Worm (Caenorhabditis elegans) whole organism, young adult: ENCODE measurements around the gene Y105C5A.24.

ENCODE experiments used
- B0261.1 ChIP-seq: sonication (generic microtip); optimal IDR thresholded peaks from 2 replicates; lab custom pipeline; 2016; ENCODE audit warnings: mild to moderate bottlenecking, missing genetic modification characterization, moderate library complexity, missing compliant biosample characterization
- C17E4.6 ChIP-seq: fragments of 200-800 bp; sonication (Bioruptor generic); IDR thresholded peaks from 2 replicates; pipeline ENCODE4 v1.3.6; 2022; ENCODE audit warnings: missing genetic modification reagents, missing genetic modification characterization, missing compliant biosample characterization
- D2030.7 ChIP-seq: fragments of 200-800 bp; sonication (Bioruptor generic); IDR thresholded peaks from 2 replicates; pipeline ENCODE4 v1.3.6; 2022; ENCODE audit warnings: missing genetic modification reagents, missing genetic modification characterization, missing compliant biosample characterization
- F37B4.10 ChIP-seq: fragments of 200-800 bp; sonication (Bioruptor generic); IDR thresholded peaks from 2 replicates; pipeline ENCODE4 v1.3.6; 2022; ENCODE audit warnings: missing genetic modification characterization, missing compliant biosample characterization
- F39B2.1 ChIP-seq: fragments of 200-800 bp; sonication (Bioruptor generic); IDR thresholded peaks from 2 replicates; pipeline ENCODE4 v1.3.6; 2022; ENCODE audit warnings: missing genetic modification reagents, missing genetic modification characterization, missing compliant biosample characterization
- F52B5.7 ChIP-seq: sonication (generic microtip); optimal IDR thresholded peaks from 2 replicates; lab custom pipeline; 2016; ENCODE audit warnings: mild to moderate bottlenecking, missing genetic modification characterization, missing compliant biosample characterization
- Y56A3A.18 ChIP-seq: fragments of 200-800 bp; sonication (Bioruptor generic); IDR thresholded peaks from 2 replicates; pipeline ENCODE4 v1.3.6; 2022; ENCODE audit warnings: missing genetic modification reagents, missing genetic modification characterization, missing compliant biosample characterization
- Y79H2A.3 ChIP-seq: fragments of 200-800 bp; sonication (Bioruptor generic); conservative IDR thresholded peaks from 2 replicates; pipeline ENCODE4 v1.3.6; 2022; ENCODE audit warnings: missing genetic modification reagents, missing genetic modification characterization, missing compliant biosample characterization
- akir-1 ChIP-seq: fragments of 200-800 bp; sonication (Bioruptor generic); optimal IDR thresholded peaks from 2 replicates; lab custom pipeline; 2018; ENCODE audit warnings: mild to moderate bottlenecking, missing genetic modification characterization, moderate library complexity, missing compliant biosample characterization
- aptf-2 ChIP-seq: fragments of 200-800 bp; sonication (Bioruptor generic); conservative IDR thresholded peaks from 2 replicates; pipeline ENCODE4 v1.3.6; 2022; ENCODE audit warnings: missing genetic modification reagents, missing genetic modification characterization, missing compliant biosample characterization
- aptf-3 ChIP-seq: fragments of 200-800 bp; sonication (Bioruptor generic); IDR thresholded peaks from 2 replicates; pipeline ENCODE4 v1.3.6; 2022; ENCODE audit warnings: missing genetic modification characterization, missing compliant biosample characterization
- atf-7 ChIP-seq: sonication (generic microtip); optimal IDR thresholded peaks from 2 replicates; lab custom pipeline; 2017; ENCODE audit warnings: mild to moderate bottlenecking, missing genetic modification characterization, missing compliant biosample characterization
- attf-5 ChIP-seq: fragments of 200-800 bp; sonication (Bioruptor generic); optimal IDR thresholded peaks from 2 replicates; lab custom pipeline; 2018; ENCODE audit warnings: mild to moderate bottlenecking, missing genetic modification characterization, missing compliant biosample characterization
- attf-6 ChIP-seq: fragments of 200-800 bp; sonication (Bioruptor generic); IDR thresholded peaks from 2 replicates; pipeline ENCODE4 v1.3.6; 2022; ENCODE audit warnings: missing genetic modification reagents, missing genetic modification characterization, missing compliant biosample characterization
- ccch-3 ChIP-seq: fragments of 200-800 bp; sonication (Bioruptor generic); optimal IDR thresholded peaks from 2 replicates; lab custom pipeline; 2018; ENCODE audit warnings: mild to moderate bottlenecking, missing genetic modification characterization, missing compliant biosample characterization
- ceh-27 ChIP-seq: fragments of 200-800 bp; sonication (Bioruptor generic); optimal IDR thresholded peaks from 2 replicates; lab custom pipeline; 2018; ENCODE audit warnings: mild to moderate bottlenecking, missing genetic modification characterization, moderate library complexity, missing compliant biosample characterization
- ceh-58 ChIP-seq: fragments of 200-800 bp; sonication (Bioruptor generic); IDR thresholded peaks from 2 replicates; pipeline ENCODE4 v1.3.6; 2022; ENCODE audit warnings: missing genetic modification characterization, missing compliant biosample characterization
- ceh-91 ChIP-seq: fragments of 200-800 bp; sonication (Bioruptor generic); IDR thresholded peaks from 2 replicates; pipeline ENCODE4 v1.3.6; 2022; ENCODE audit warnings: missing genetic modification reagents, missing genetic modification characterization, missing compliant biosample characterization
- chd-7 ChIP-seq: sonication (generic microtip); optimal IDR thresholded peaks from 2 replicates; lab custom pipeline; 2016; ENCODE audit warnings: mild to moderate bottlenecking, missing genetic modification characterization, moderate library complexity, missing compliant biosample characterization
- die-1 ChIP-seq: sonication (generic microtip); optimal IDR thresholded peaks from 2 replicates; lab custom pipeline; 2016; ENCODE audit warnings: missing genotype, mild to moderate bottlenecking, missing genetic modification characterization, missing compliant biosample characterization
- dpff-1 ChIP-seq: sonication (generic microtip); optimal IDR thresholded peaks from 2 replicates; lab custom pipeline; 2017; ENCODE audit warnings: mild to moderate bottlenecking, missing genetic modification characterization, missing compliant biosample characterization
- egl-18 ChIP-seq: fragments of 200-800 bp; sonication (Bioruptor generic); IDR thresholded peaks from 2 replicates; pipeline ENCODE4 v1.3.6; 2022; ENCODE audit warnings: missing genetic modification reagents, missing genetic modification characterization, missing compliant biosample characterization
- him-1 ChIP-seq: sonication (generic microtip); optimal IDR thresholded peaks from 2 replicates; lab custom pipeline; 2016; ENCODE audit warnings: missing genotype, missing genetic modification reagents, missing genetic modification characterization, missing compliant biosample characterization
- hlh-26 ChIP-seq: fragments of 200-800 bp; sonication (Bioruptor generic); conservative IDR thresholded peaks from 2 replicates; pipeline ENCODE4 v1.3.6; 2022; ENCODE audit warnings: missing genetic modification reagents, missing genetic modification characterization, missing compliant biosample characterization
- hmg-20 ChIP-seq: fragments of 200-800 bp; sonication (Bioruptor generic); IDR thresholded peaks from 2 replicates; pipeline ENCODE4 v1.3.6; 2022; ENCODE audit warnings: missing genetic modification reagents, missing genetic modification characterization, missing compliant biosample characterization
- hrde-1 ChIP-seq: sonication (generic microtip); optimal IDR thresholded peaks from 2 replicates; lab custom pipeline; 2016; ENCODE audit warnings: missing genetic modification characterization, mild to moderate bottlenecking, missing compliant biosample characterization, moderate library complexity, missing genotype, missing genetic modification reagents, borderline replicate concordance
- lag-1 ChIP-seq: fragments of 200-800 bp; sonication (Bioruptor generic); IDR thresholded peaks from 2 replicates; pipeline ENCODE4 v1.3.6; 2022; ENCODE audit warnings: missing genetic modification reagents, missing genetic modification characterization, missing compliant biosample characterization
- lin-26 ChIP-seq: fragments of 200-800 bp; sonication (Bioruptor generic); IDR thresholded peaks from 2 replicates; pipeline ENCODE4 v1.3.6; 2022; ENCODE audit warnings: missing genetic modification reagents, missing genetic modification characterization, missing compliant biosample characterization
- lin-35 ChIP-seq, 3 experiments: fragments of 150-350 bp in 2 of 3; sonication (generic microtip) in 1 of 3; optimal IDR thresholded peaks; 2 replicates each; lab custom pipeline; 2014 to 2018; ENCODE audit warnings: missing biosample characterization in 3 of 3, missing genetic modification characterization in 3 of 3, missing genetic modification reagents in 3 of 3
- lin-40 ChIP-seq: sonication (generic microtip); optimal IDR thresholded peaks from 2 replicates; lab custom pipeline; 2016; ENCODE audit warnings: missing genetic modification characterization, mild to moderate bottlenecking, missing compliant biosample characterization, missing genotype, missing genetic modification reagents
- lsl-1 ChIP-seq: fragments of 200-800 bp; sonication (Bioruptor generic); optimal IDR thresholded peaks from 2 replicates; lab custom pipeline; 2018; ENCODE audit warnings: mild to moderate bottlenecking, missing genetic modification characterization, moderate library complexity, missing compliant biosample characterization
- lsy-27 ChIP-seq: sonication (generic microtip); optimal IDR thresholded peaks from 2 replicates; lab custom pipeline; 2017; ENCODE audit warnings: missing genetic modification characterization, mild to moderate bottlenecking, missing compliant biosample characterization, antibody characterized with exemption, missing genotype, borderline replicate concordance; ENCODE audit not compliant: insufficient read depth
- madf-3 ChIP-seq: fragments of 200-800 bp; sonication (Bioruptor generic); IDR thresholded peaks from 2 replicates; pipeline ENCODE4 v1.3.6; 2022; ENCODE audit warnings: missing genetic modification reagents, missing genetic modification characterization, missing compliant biosample characterization
- madf-8 ChIP-seq: fragments of 200-800 bp; sonication (Bioruptor generic); conservative IDR thresholded peaks from 2 replicates; pipeline ENCODE4 v1.3.6; 2022; ENCODE audit warnings: missing genetic modification reagents, missing genetic modification characterization, missing compliant biosample characterization
- mcd-1 ChIP-seq: fragments of 200-800 bp; sonication (Bioruptor generic); IDR thresholded peaks from 2 replicates; pipeline ENCODE4 v1.3.6; 2022; ENCODE audit warnings: missing genetic modification reagents, missing genetic modification characterization, missing compliant biosample characterization
- mel-28 ChIP-seq: sonication (generic microtip); optimal IDR thresholded peaks from 2 replicates; lab custom pipeline; 2016; ENCODE audit warnings: borderline replicate concordance, mild to moderate bottlenecking, missing genetic modification characterization, missing compliant biosample characterization
- nhr-90 ChIP-seq: sonication (generic microtip); optimal IDR thresholded peaks from 2 replicates; lab custom pipeline; 2016; ENCODE audit warnings: missing genotype, mild to moderate bottlenecking, missing genetic modification characterization, missing compliant biosample characterization
- pha-4 ChIP-seq: fragments of 150-350 bp; sonication (generic microtip); optimal IDR thresholded peaks from 2 replicates; lab custom pipeline; 2014; ENCODE audit warnings: missing biosample characterization, missing genetic modification reagents, missing genetic modification characterization
- sdz-38 ChIP-seq: sonication (generic microtip); optimal IDR thresholded peaks from 2 replicates; lab custom pipeline; 2016; ENCODE audit warnings: missing genotype, missing genetic modification characterization, missing compliant biosample characterization
- sptf-2 ChIP-seq: fragments of 200-800 bp; sonication (Bioruptor generic); optimal IDR thresholded peaks from 2 replicates; lab custom pipeline; 2018; ENCODE audit warnings: mild to moderate bottlenecking, missing genetic modification characterization, missing compliant biosample characterization
- zfh-2 ChIP-seq: fragments of 200-800 bp; sonication (Bioruptor generic); conservative IDR thresholded peaks from 2 replicates; pipeline ENCODE4 v1.3.6; 2022; ENCODE audit warnings: missing genetic modification reagents, missing genetic modification characterization, missing compliant biosample characterization
- ztf-22 ChIP-seq: fragments of 200-800 bp; sonication (Bioruptor generic); optimal IDR thresholded peaks from 2 replicates; lab custom pipeline; 2018; ENCODE audit warnings: mild to moderate bottlenecking, missing genetic modification characterization, moderate library complexity, missing compliant biosample characterization
- ztf-26 ChIP-seq: sonication (generic microtip); optimal IDR thresholded peaks from 2 replicates; lab custom pipeline; 2017; ENCODE audit warnings: missing genetic modification characterization, missing compliant biosample characterization

Gene Y105C5A.24

DNA sequence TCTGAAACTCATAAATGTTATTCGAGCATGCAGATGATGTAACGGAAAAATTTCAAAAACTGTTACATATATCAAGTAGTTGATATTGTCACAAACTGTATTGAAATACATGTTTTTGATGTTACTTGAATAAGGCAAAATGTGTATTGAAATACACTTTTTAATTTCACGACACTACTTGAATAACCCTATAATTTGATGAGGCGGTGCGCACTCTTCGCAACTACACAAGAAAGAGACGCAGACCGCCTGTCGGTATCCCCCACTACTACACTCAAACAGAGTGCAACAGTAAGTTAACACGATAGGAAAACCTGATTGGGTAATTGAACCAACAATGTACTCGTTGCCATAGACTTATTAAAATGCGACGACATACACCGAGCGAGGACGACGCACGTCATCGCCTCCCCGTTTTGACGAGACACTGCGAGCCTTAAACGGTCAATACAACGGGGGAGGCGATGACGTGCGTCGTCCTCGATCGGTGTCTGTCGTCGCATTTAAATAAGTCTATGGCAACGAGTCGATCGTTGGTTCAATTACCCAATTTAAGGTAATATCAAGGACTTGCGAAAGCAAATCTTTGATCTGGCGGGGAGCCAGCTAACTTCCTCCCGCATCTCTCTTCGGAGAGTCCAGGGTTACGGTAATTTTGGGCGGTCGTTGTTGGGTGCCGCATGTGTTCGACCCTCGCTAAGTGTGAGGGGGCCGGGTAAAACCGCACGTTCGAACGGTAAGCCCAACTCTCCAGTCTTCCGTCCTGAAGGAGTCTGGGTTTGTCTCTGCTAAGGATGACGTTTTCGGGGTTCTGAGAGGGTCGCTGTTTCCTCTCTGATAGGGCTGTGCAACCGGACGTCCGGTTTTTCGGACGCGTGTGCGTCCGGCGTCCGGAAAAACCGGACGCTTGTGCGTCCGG is 3.5 kb downstream of the Y105C5A.24 start (continued):
- TF ChIP-seq egl-18, result 0 out of 2 replicates have a peak, but pooled peaks have one; percentile 40
- TF ChIP-seq ceh-58 (GFP tag; lab: Robert Waterston, UW), result no peak
- no peak for TF ChIP-seq lsy-27 (tag; lab: Kevin White, UChicago)
- no peak for TF ChIP-seq lin-35 (GFP tag; optimal IDR thresholded peaks at IDR 0.05; lab: Kevin White, UChicago)
- no peak for TF ChIP-seq pha-4 (tag; lab: Kevin White, UChicago)
- 0 out of 2 replicates have a peak, but pooled peaks have one; percentile 6 for TF ChIP-seq aptf-2 (GFP tag; lab: Robert Waterston, UW)
- TF ChIP-seq D2030.7 (GFP tag; lab: Robert Waterston, UW), result no peak; the same call in 1 of the 2 replicates

- TF ChIP-seq mel-28 (tag; lab: Kevin White, UChicago), result no peak
- TF ChIP-seq sptf-2 (GFP tag; lab: Kevin White, UChicago), result no peak
- no peak for TF ChIP-seq nhr-90 (tag; lab: Kevin White, UChicago)
- no peak for TF ChIP-seq akir-1 (GFP tag; lab: Kevin White, UChicago)
- peak; percentile 92 for TF ChIP-seq attf-6
- no peak for TF ChIP-seq ztf-22 (GFP tag; lab: Kevin White, UChicago)
- no peak for TF ChIP-seq lsy-27 (tag; lab: Kevin White, UChicago)
- no peak for TF ChIP-seq lin-35 (GFP tag; optimal IDR thresholded peaks at IDR 0.05; lab: Kevin White, UChicago)
- TF ChIP-seq mcd-1 (GFP tag; lab: Robert Waterston, UW), result no peak; the same call in 1 of the 2 replicates
- TF ChIP-seq Y79H2A.3, result 0 out of 2 replicates have a peak, but pooled peaks have one; percentile 16
- TF ChIP-seq Y56A3A.18, result no peak
- 0 out of 2 replicates have a peak, but pooled peaks have one; percentile 86 for TF ChIP-seq F37B4.10 (GFP tag; lab: Robert Waterston, UW)
- TF ChIP-seq hrde-1, result no peak
- no peak for TF ChIP-seq sdz-38 (tag; lab: Kevin White, UChicago)
- TF ChIP-seq F52B5.7 (tag; lab: Kevin White, UChicago), result no peak
- no peak for TF ChIP-seq atf-7 (tag; lab: Kevin White, UChicago)
- TF ChIP-seq aptf-3 (GFP tag; lab: Robert Waterston, UW), result peak; percentile 76; the same call in 1 of the 2 replicates
- TF ChIP-seq ceh-27 (GFP tag; lab: Kevin White, UChicago), result no peak
- no peak for TF ChIP-seq hlh-26
- TF ChIP-seq lin-40 (tag; lab: Kevin White, UChicago), result no peak
- no peak for TF ChIP-seq madf-8 (GFP tag; lab: Robert Waterston, UW)
- 0 out of 2 replicates have a peak, but pooled peaks have one; percentile 29 for TF ChIP-seq F39B2.1 (GFP tag; lab: Robert Waterston, UW)
- no peak for TF ChIP-seq attf-5 (GFP tag; lab: Kevin White, UChicago)
- no peak for TF ChIP-seq ztf-26 (tag; lab: Kevin White, UChicago)
- TF ChIP-seq lsl-1, result no peak
- TF ChIP-seq ceh-91 (GFP tag; lab: Robert Waterston, UW), result no peak
- TF ChIP-seq chd-7, result no peak
- peak; percentile 52; the same call in 1 of the 2 replicates for TF ChIP-seq C17E4.6
- TF ChIP-seq B0261.1 (tag; lab: Kevin White, UChicago), result no peak
- TF ChIP-seq him-1 (tag; lab: Kevin White, UChicago), result no peak
- TF ChIP-seq hmg-20 (GFP tag; lab: Robert Waterston, UW), result 0 out of 2 replicates have a peak, but pooled peaks have one; percentile 37
- peak; percentile 79 for TF ChIP-seq madf-3 (GFP tag; lab: Robert Waterston, UW)
- no peak for TF ChIP-seq die-1
- TF ChIP-seq ccch-3 (GFP tag; lab: Kevin White, UChicago), result no peak
- peak; percentile 96 for TF ChIP-seq zfh-2 (GFP tag; lab: Robert Waterston, UW)
- TF ChIP-seq lin-26 (GFP tag; lab: Robert Waterston, UW), result peak; percentile 57; the same call in 1 of the 2 replicates
- 0 out of 2 replicates have a peak, but pooled peaks have one; percentile 36 for TF ChIP-seq lag-1 (GFP tag; lab: Robert Waterston, UW)
- TF ChIP-seq dpff-1 (tag; lab: Kevin White, UChicago), result no peak
Measured at ce11 chrIV:15853820-15854426, 4.2 kb downstream of the Y105C5A.24 start.
